Fruit fly (Drosophila melanogaster) whole organism, wandering third instar larva: ENCODE results near the gene CG9706.

Source experiments
- Abd-B ChIP-seq: fragments of >200 bp; optimal IDR thresholded peaks from 2 replicates; lab custom pipeline; 2017; ENCODE audit warnings: missing biosample characterization, missing genetic modification characterization
- CG32264 ChIP-seq: fragments of 200-800 bp; sonication (Bioruptor generic); optimal IDR thresholded peaks from 2 replicates; lab custom pipeline; 2016; ENCODE audit warnings: missing biosample characterization, missing genetic modification characterization
- CG9705 ChIP-seq: fragments of 200-800 bp; sonication (Bioruptor generic); optimal IDR thresholded peaks from 2 replicates; lab custom pipeline; 2018; ENCODE audit warnings: missing biosample characterization, mild to moderate bottlenecking, missing genetic modification characterization
- CrebA ChIP-seq: fragments of 200-800 bp; sonication (Bioruptor generic); optimal IDR thresholded peaks from 2 replicates; lab custom pipeline; 2016; ENCODE audit warnings: missing biosample characterization, mild to moderate bottlenecking, missing genetic modification characterization, borderline replicate concordance
- Dfd ChIP-seq: fragments of >200 bp; optimal IDR thresholded peaks from 2 replicates; lab custom pipeline; 2017; ENCODE audit warnings: missing biosample characterization, missing genetic modification characterization
- Dif ChIP-seq: fragments of 200-275, 200-300 bp; sonication (Bioruptor generic); optimal IDR thresholded peaks from 2 replicates; lab custom pipeline; 2018; ENCODE audit warnings: missing biosample characterization, missing genetic modification characterization; ENCODE audit not compliant: partially characterized antibody
- GATAd ChIP-seq: sonication (Bioruptor generic); optimal IDR thresholded peaks from 2 replicates; lab custom pipeline; 2016; ENCODE audit warnings: missing biosample characterization, missing genetic modification characterization
- HLH106 ChIP-seq: fragments of 200-800 bp; optimal IDR thresholded peaks from 3 replicates; lab custom pipeline; 2019; ENCODE audit warnings: missing biosample characterization, mild to moderate bottlenecking, missing genetic modification characterization, moderate library complexity
- Hnf4 ChIP-seq: fragments of 200-800 bp; sonication (Bioruptor generic); optimal IDR thresholded peaks from 2 replicates; lab custom pipeline; 2016; ENCODE audit warnings: missing biosample characterization, mild to moderate bottlenecking, missing genetic modification characterization
- Hr78 ChIP-seq: fragments of >200 bp; optimal IDR thresholded peaks from 2 replicates; lab custom pipeline; 2017; ENCODE audit warnings: missing biosample characterization, missing genetic modification characterization
- Hr83 ChIP-seq: fragments of 200-300 bp; sonication (Bioruptor generic); optimal IDR thresholded peaks from 2 replicates; lab custom pipeline; 2016; ENCODE audit warnings: missing biosample characterization, mild to moderate bottlenecking, missing genetic modification characterization, moderate library complexity; ENCODE audit not compliant: poor library complexity, severe bottlenecking
- Jra ChIP-seq: sonication (Bioruptor generic); optimal IDR thresholded peaks from 2 replicates; lab custom pipeline; 2016; ENCODE audit warnings: missing biosample characterization, missing genetic modification characterization
- Mio ChIP-seq: sonication (Bioruptor generic); optimal IDR thresholded peaks from 2 replicates; lab custom pipeline; 2016; ENCODE audit warnings: missing biosample characterization, missing genetic modification characterization
- Myc ChIP-seq: fragments of >200 bp; optimal IDR thresholded peaks from 2 replicates; lab custom pipeline; 2017
- N ChIP-seq: fragments of >200 bp; optimal IDR thresholded peaks from 2 replicates; lab custom pipeline; 2018; ENCODE audit warnings: missing biosample characterization, missing external identifiers, missing genetic modification characterization
- OdsH ChIP-seq: fragments of 200-800 bp; sonication (Bioruptor generic); optimal IDR thresholded peaks from 2 replicates; lab custom pipeline; 2016; ENCODE audit warnings: missing biosample characterization, mild to moderate bottlenecking, missing genetic modification characterization
- Rel ChIP-seq, 2 experiments: fragments of 200-800 bp; sonication (Bioruptor generic) in 1 of 2; optimal IDR thresholded peaks; 2 replicates in 1 of 2; 3 replicates in 1 of 2; lab custom pipeline; 2016 to 2019; ENCODE audit warnings: mild to moderate bottlenecking in 2 of 2, missing biosample characterization in 2 of 2, missing genetic modification characterization in 2 of 2, moderate library complexity in 1 of 2
- Sp1 ChIP-seq: fragments of 200-800 bp; sonication (Bioruptor generic); optimal IDR thresholded peaks from 3 replicates; lab custom pipeline; 2019; ENCODE audit warnings: missing biosample characterization, mild to moderate bottlenecking, missing genetic modification characterization, moderate library complexity
- Vsx2 ChIP-seq: fragments of 200-300, 225-300 bp; sonication (Bioruptor generic); optimal IDR thresholded peaks from 2 replicates; lab custom pipeline; 2018; ENCODE audit warnings: missing biosample characterization, missing genetic modification characterization; ENCODE audit not compliant: partially characterized antibody
- br ChIP-seq: fragments of 200-800 bp; sonication (Bioruptor generic); optimal IDR thresholded peaks from 2 replicates; lab custom pipeline; 2016; ENCODE audit warnings: missing biosample characterization, missing genetic modification characterization
- brk ChIP-seq: fragments of 200-800 bp; sonication (Bioruptor generic); optimal IDR thresholded peaks from 2 replicates; lab custom pipeline; 2016; ENCODE audit warnings: missing biosample characterization, mild to moderate bottlenecking, missing genetic modification characterization
- dl ChIP-seq, 2 experiments: fragments of 175-275, 200-275 bp in 1 of 2; fragments of 200-275 bp in 1 of 2; sonication (Bioruptor generic); optimal IDR thresholded peaks; lab custom pipeline; 2018; ENCODE audit warnings: mild to moderate bottlenecking in 2 of 2, missing biosample characterization in 2 of 2, missing genetic modification characterization in 2 of 2, moderate library complexity in 2 of 2; ENCODE audit not compliant: partially characterized antibody in 2 of 2, insufficient read depth in 1 of 2
- dmrt93B ChIP-seq: fragments of 200-800 bp; sonication (Bioruptor generic); optimal IDR thresholded peaks from 2 replicates; lab custom pipeline; 2018; ENCODE audit warnings: missing biosample characterization, mild to moderate bottlenecking, missing genetic modification characterization
- dsf ChIP-seq: sonication (Bioruptor generic); optimal IDR thresholded peaks from 2 replicates; lab custom pipeline; 2016; ENCODE audit warnings: missing biosample characterization, missing genetic modification characterization, borderline replicate concordance
- ey ChIP-seq: fragments of 200-800 bp; sonication (Bioruptor generic); optimal IDR thresholded peaks from 2 replicates; lab custom pipeline; 2016; ENCODE audit warnings: missing biosample characterization, missing genetic modification characterization
- foxo ChIP-seq, 2 experiments: fragments of 200-800 bp; sonication (Bioruptor generic); optimal IDR thresholded peaks; 2 replicates in 1 of 2; 3 replicates in 1 of 2; lab custom pipeline; 2016 to 2017; ENCODE audit warnings: missing biosample characterization in 2 of 2, missing genetic modification characterization in 2 of 2
- fru ChIP-seq: fragments of 200-800 bp; sonication (Bioruptor generic); optimal IDR thresholded peaks from 3 replicates; lab custom pipeline; 2016; ENCODE audit warnings: missing biosample characterization, mild to moderate bottlenecking, missing genetic modification characterization
- h ChIP-seq: fragments of 200-800 bp; sonication (Bioruptor generic); optimal IDR thresholded peaks from 3 replicates; lab custom pipeline; 2016; ENCODE audit warnings: missing biosample characterization, mild to moderate bottlenecking, missing genetic modification characterization
- jim ChIP-seq: fragments of 175-275, 200-325 bp; sonication (Bioruptor generic); optimal IDR thresholded peaks from 2 replicates; lab custom pipeline; 2016; ENCODE audit warnings: missing biosample characterization, mild to moderate bottlenecking, missing genetic modification characterization
- lola ChIP-seq: fragments of >200 bp; optimal IDR thresholded peaks from 2 replicates; lab custom pipeline; 2017; ENCODE audit warnings: missing biosample characterization, missing genetic modification characterization
- pan ChIP-seq: fragments of >200 bp; optimal IDR thresholded peaks from 2 replicates; lab custom pipeline; 2017
- psq ChIP-seq: fragments of 200-800 bp; sonication (Bioruptor generic); optimal IDR thresholded peaks from 3 replicates; lab custom pipeline; 2017; ENCODE audit warnings: missing biosample characterization, mild to moderate bottlenecking, missing genetic modification characterization, moderate library complexity
- rgr ChIP-seq: fragments of 200-800 bp; sonication (Bioruptor generic); optimal IDR thresholded peaks from 3 replicates; lab custom pipeline; 2016; ENCODE audit warnings: missing biosample characterization, mild to moderate bottlenecking, missing genetic modification characterization
- sage ChIP-seq: fragments of 200-800 bp; sonication (Bioruptor generic); optimal IDR thresholded peaks from 2 replicates; lab custom pipeline; 2016; ENCODE audit warnings: missing biosample characterization, mild to moderate bottlenecking, missing genetic modification characterization
- sv ChIP-seq: fragments of 200-800 bp; sonication (Bioruptor generic); optimal IDR thresholded peaks from 3 replicates; lab custom pipeline; 2016; ENCODE audit warnings: missing biosample characterization, missing genetic modification characterization
- tai ChIP-seq: sonication (Bioruptor generic); optimal IDR thresholded peaks from 2 replicates; lab custom pipeline; 2016; ENCODE audit warnings: missing biosample characterization, missing genetic modification characterization
- usp ChIP-seq: fragments of >200 bp; optimal IDR thresholded peaks from 2 replicates; lab custom pipeline; 2017; ENCODE audit warnings: missing biosample characterization, missing genetic modification characterization
- woc ChIP-seq: sonication (Bioruptor generic); optimal IDR thresholded peaks from 2 replicates; lab custom pipeline; 2016; ENCODE audit warnings: missing biosample characterization, mild to moderate bottlenecking, missing genetic modification characterization

The CG9706 gene

dm6 chr3L:16813984-16814383, 31.2 kb downstream of the CG9706 start:
- TF ChIP-seq Hr83 (GFP tag; lab: Kevin White, UChicago): no peak
- no peak for TF ChIP-seq CrebA (GFP tag; lab: Kevin White, UChicago)
- TF ChIP-seq ey (GFP tag; lab: Kevin White, UChicago): no peak
- no peak for TF ChIP-seq fru
- no peak for TF ChIP-seq Sp1 (GFP tag; lab: Kevin White, UChicago)
- TF ChIP-seq pan (lab: Kevin White, UChicago): no peak
- TF ChIP-seq HLH106 (tag; lab: Kevin White, UChicago): no peak
- TF ChIP-seq CG9705 (GFP tag; lab: Kevin White, UChicago): no peak
- no peak for TF ChIP-seq dl (GFP tag; optimal IDR thresholded peaks at IDR 0.05; lab: Kevin White, UChicago; ENCODE audit: insufficient read depth in 1 of 2, partially characterized antibody in 2 of 2)
- TF ChIP-seq jim: no peak
- TF ChIP-seq GATAd (GFP tag; lab: Kevin White, UChicago): no peak
- TF ChIP-seq Myc (lab: Kevin White, UChicago): no peak
- TF ChIP-seq sage (GFP tag; lab: Kevin White, UChicago): no peak
- TF ChIP-seq rgr (GFP tag; lab: Kevin White, UChicago): no peak
- no peak for TF ChIP-seq Mio (GFP tag; lab: Kevin White, UChicago)
- no peak for TF ChIP-seq Jra (GFP tag; lab: Kevin White, UChicago)
- TF ChIP-seq lola: no peak
- no peak for TF ChIP-seq Hr78 (GFP tag; lab: Kevin White, UChicago)
- TF ChIP-seq usp: no peak

- TF ChIP-seq fru (peak; percentile 91), CrebA (GFP tag; lab: Kevin White, UChicago) (peak; percentile 47), sage (GFP tag; lab: Kevin White, UChicago) (peak; percentile 74), N (no peak), woc (GFP tag; lab: Kevin White, UChicago) (peak; percentile 78), Rel (GFP tag; optimal IDR thresholded peaks at IDR 0.05; lab: Kevin White, UChicago) (peak; percentile 65), Rel (tag; optimal IDR thresholded peaks at IDR 0.05; lab: Kevin White, UChicago) (peak; percentile 62), usp (no peak), CG32264 (GFP tag; lab: Kevin White, UChicago) (peak; percentile 64), h (peak; percentile 90), Sp1 (GFP tag; lab: Kevin White, UChicago) (peak; percentile 93), Dif (GFP tag; lab: Kevin White, UChicago) (peak; percentile 30), OdsH (peak; percentile 89), pan (lab: Kevin White, UChicago) (no peak), lola (no peak), rgr (GFP tag; lab: Kevin White, UChicago) (peak; percentile 91), Mio (GFP tag; lab: Kevin White, UChicago) (no peak), psq (GFP tag; lab: Kevin White, UChicago) (peak; percentile 81), dsf (GFP tag; lab: Kevin White, UChicago) (peak; percentile 2), Dfd (GFP tag; lab: Kevin White, UChicago) (no peak), Abd-B (GFP tag; lab: Kevin White, UChicago) (no peak), Myc (lab: Kevin White, UChicago) (no peak), dmrt93B (peak; percentile 68), brk (peak; percentile 82), Vsx2 (peak; percentile 61), Jra (GFP tag; lab: Kevin White, UChicago) (peak; percentile 46), Hr83 (GFP tag; lab: Kevin White, UChicago) (no peak), tai (GFP tag; lab: Kevin White, UChicago) (peak; percentile 68), CG9705 (GFP tag; lab: Kevin White, UChicago) (peak; percentile 76), dl (GFP tag; optimal IDR thresholded peaks at IDR 0.05; lab: Kevin White, UChicago; ENCODE audit: insufficient read depth in 1 of 2, partially characterized antibody in 2 of 2) (no peak), Hr78 (GFP tag; lab: Kevin White, UChicago) (no peak), ey (GFP tag; lab: Kevin White, UChicago) (peak; percentile 90), br (GFP tag; lab: Kevin White, UChicago) (peak; percentile 86), HLH106 (tag; lab: Kevin White, UChicago) (peak; percentile 80), sv (GFP tag; lab: Kevin White, UChicago) (no peak), Hnf4 (peak; percentile 82), jim (no peak), foxo (GFP tag; optimal IDR thresholded peaks at IDR 0.05; lab: Kevin White, UChicago) (peak; percentile 52 to 76), GATAd (GFP tag; lab: Kevin White, UChicago) (peak; percentile 5)
These were observed 35.3 kb downstream of the CG9706 start for dm6 chr3L:16818063-16818462.
